Fruit fly (Drosophila melanogaster): Measurements from ENCODE around the gene CG34454.

- TF ChIP-seq lz (GFP tag; optimal IDR thresholded peaks at IDR 0.05) (no peak), CG4318 (GFP tag; optimal IDR thresholded peaks at IDR 0.05) (no peak), CG8319 (GFP tag; optimal IDR thresholded peaks at IDR 0.05) (no peak), spab (GFP tag; optimal IDR thresholded peaks at IDR 0.05) (no peak), Hr4 (GFP tag; optimal IDR thresholded peaks at IDR 0.05) (no peak), CG8632 (GFP tag; optimal IDR thresholded peaks at IDR 0.05) (no peak), achi (GFP tag; optimal IDR thresholded peaks at IDR 0.05) (no peak), CG8119 (GFP tag; IDR thresholded peaks at IDR 0.05) (no peak), Eip93F (GFP tag; optimal IDR thresholded peaks at IDR 0.05) (no peak), Met (GFP tag; optimal IDR thresholded peaks at IDR 0.05) (no peak), CG11762 (GFP tag; optimal IDR thresholded peaks at IDR 0.05; ENCODE audit: insufficient read depth) (no peak), CG11294 (GFP tag; IDR thresholded peaks at IDR 0.05) (no peak)
Measured at dm6 chr3L:247482-248225, 15.5 kb upstream of the CG34454 start, which contains the start of gene mthl14.

All from whole organism, prepupa.